Worm (Caenorhabditis elegans) whole organism, L1 larva: Measurements from ENCODE around the gene K03B4.9.

ENCODE experiments used
- C16A3.4 ChIP-seq: fragments of 150-350 bp; optimal IDR thresholded peaks from 2 replicates; lab custom pipeline; 2014; ENCODE audit warnings: missing biosample characterization, missing genetic modification characterization
- F16B12.6 ChIP-seq: fragments of 150-350 bp; optimal IDR thresholded peaks from 2 replicates; lab custom pipeline; 2014; ENCODE audit warnings: missing biosample characterization, missing genetic modification characterization
- Y116A8C.19 ChIP-seq: sonication (generic microtip); optimal IDR thresholded peaks from 2 replicates; lab custom pipeline; 2016; ENCODE audit warnings: missing compliant biosample characterization, missing genetic modification characterization, borderline replicate concordance
- ceh-63 ChIP-seq: fragments of 200-800 bp; sonication (Bioruptor generic); optimal IDR thresholded peaks from 2 replicates; lab custom pipeline; 2018; ENCODE audit warnings: mild to moderate bottlenecking, missing genetic modification characterization, missing compliant biosample characterization
- ceh-82 ChIP-seq, 3 experiments: fragments of 150-350 bp in 1 of 3; sonication (generic microtip) in 2 of 3; optimal IDR thresholded peaks; 2 replicates each; lab custom pipeline; 2014 to 2017; ENCODE audit warnings: missing biosample characterization in 3 of 3, missing genetic modification characterization in 3 of 3
- ceh-88 ChIP-seq: fragments of 200-800 bp; sonication (Bioruptor generic); IDR thresholded peaks from 2 replicates; pipeline ENCODE4 v1.3.6; 2022; ENCODE audit warnings: missing genetic modification characterization, missing compliant biosample characterization
- ceh-90 ChIP-seq: sonication (generic microtip); optimal IDR thresholded peaks from 2 replicates; lab custom pipeline; 2016; ENCODE audit warnings: missing genetic modification characterization, missing compliant biosample characterization
- dsc-1 ChIP-seq: sonication (generic microtip); optimal IDR thresholded peaks from 2 replicates; lab custom pipeline; 2016; ENCODE audit warnings: mild to moderate bottlenecking, missing genetic modification characterization, missing compliant biosample characterization
- elt-2 ChIP-seq: sonication (generic microtip); optimal IDR thresholded peaks from 2 replicates; lab custom pipeline; 2016; ENCODE audit warnings: missing genetic modification characterization, mild to moderate bottlenecking, inconsistent platforms, missing compliant biosample characterization, missing genetic modification reagents
- elt-3 ChIP-seq, 6 experiments: fragments of 150-350 bp in 1 of 6; sonication (generic microtip); optimal IDR thresholded peaks; 2 replicates each; lab custom pipeline; 2017 to 2018; ENCODE audit warnings: missing biosample characterization in 6 of 6, missing genetic modification characterization in 6 of 6, inconsistent platforms in 1 of 6
- fkh-4 ChIP-seq: sonication (generic microtip); optimal IDR thresholded peaks from 2 replicates; lab custom pipeline; 2016; ENCODE audit warnings: missing compliant biosample characterization, missing genetic modification characterization, borderline replicate concordance
- grh-1 ChIP-seq: fragments of 200-800 bp; sonication (Bioruptor generic); IDR thresholded peaks from 2 replicates; pipeline ENCODE4 v1.3.6; 2022; ENCODE audit warnings: missing genetic modification reagents, missing genetic modification characterization, missing compliant biosample characterization
- hlh-17 ChIP-seq: fragments of 200-800 bp; sonication (Bioruptor generic); optimal IDR thresholded peaks from 2 replicates; lab custom pipeline; 2018; ENCODE audit warnings: missing genetic modification characterization, mild to moderate bottlenecking, missing compliant biosample characterization, moderate library complexity, borderline replicate concordance
- isw-1 ChIP-seq: fragments of 200-800 bp; sonication (Bioruptor generic); IDR thresholded peaks from 2 replicates; pipeline ENCODE4 v1.3.6; 2022; ENCODE audit warnings: missing genetic modification characterization, missing compliant biosample characterization
- jun-1 ChIP-seq: fragments of 150-350 bp; optimal IDR thresholded peaks from 2 replicates; lab custom pipeline; 2014; ENCODE audit warnings: missing biosample characterization, missing genetic modification reagents, missing genetic modification characterization
- lin-13 ChIP-seq: fragments of 150-350 bp; optimal IDR thresholded peaks from 2 replicates; lab custom pipeline; 2014; ENCODE audit warnings: missing biosample characterization, missing genetic modification reagents, missing genetic modification characterization
- lin-14 ChIP-seq: fragments of 200-800 bp; sonication (Bioruptor generic); optimal IDR thresholded peaks from 2 replicates; lab custom pipeline; 2018; ENCODE audit warnings: mild to moderate bottlenecking, missing genetic modification characterization, moderate library complexity, missing compliant biosample characterization
- lin-15B ChIP-seq: fragments of 150-350 bp; sonication (generic microtip); optimal IDR thresholded peaks from 3 replicates; lab custom pipeline; 2014; ENCODE audit warnings: missing biosample characterization, missing genetic modification characterization
- lin-39 ChIP-seq: fragments of 150-350 bp; optimal IDR thresholded peaks from 2 replicates; lab custom pipeline; 2014; ENCODE audit warnings: missing biosample characterization, missing genetic modification reagents, missing genetic modification characterization
- lir-3 ChIP-seq: sonication (generic microtip); optimal IDR thresholded peaks from 2 replicates; lab custom pipeline; 2016; ENCODE audit warnings: mild to moderate bottlenecking, missing genetic modification characterization, moderate library complexity, missing compliant biosample characterization; ENCODE audit not compliant: poor library complexity
- lsy-2 ChIP-seq, 2 experiments: fragments of 150-350 bp; optimal IDR thresholded peaks; 2 replicates each; lab custom pipeline; 2014; ENCODE audit warnings: missing biosample characterization in 2 of 2, missing genetic modification characterization in 2 of 2
- mdl-1 ChIP-seq, 2 experiments: fragments of 150-350 bp; optimal IDR thresholded peaks; 2 replicates each; lab custom pipeline; 2014 to 2017; ENCODE audit warnings: missing biosample characterization in 2 of 2, missing genetic modification characterization in 2 of 2, inconsistent platforms in 1 of 2
- mef-2 ChIP-seq: fragments of 150-350 bp; optimal IDR thresholded peaks from 2 replicates; lab custom pipeline; 2014; ENCODE audit warnings: missing biosample characterization, missing genetic modification characterization
- mep-1 ChIP-seq: fragments of 150-350 bp; optimal IDR thresholded peaks from 2 replicates; lab custom pipeline; 2014; ENCODE audit warnings: missing biosample characterization, missing genetic modification characterization
- nhr-11 ChIP-seq: fragments of 150-350 bp; optimal IDR thresholded peaks from 2 replicates; lab custom pipeline; 2014; ENCODE audit warnings: missing biosample characterization, missing genetic modification characterization
- nhr-12 ChIP-seq: sonication (generic microtip); optimal IDR thresholded peaks from 2 replicates; lab custom pipeline; 2017; ENCODE audit warnings: missing biosample characterization, missing genetic modification characterization
- nhr-20 ChIP-seq: sonication (generic microtip); optimal IDR thresholded peaks from 2 replicates; lab custom pipeline; 2016; ENCODE audit warnings: mild to moderate bottlenecking, missing genetic modification characterization, missing compliant biosample characterization
- nhr-237 ChIP-seq: fragments of 150-350 bp; optimal IDR thresholded peaks from 2 replicates; lab custom pipeline; 2014; ENCODE audit warnings: missing biosample characterization, missing genetic modification characterization
- nhr-28 ChIP-seq: fragments of 150-350 bp; optimal IDR thresholded peaks from 2 replicates; lab custom pipeline; 2014; ENCODE audit warnings: missing biosample characterization, missing genetic modification characterization
- nhr-47 ChIP-seq: sonication (generic microtip); optimal IDR thresholded peaks from 2 replicates; lab custom pipeline; 2016; ENCODE audit warnings: mild to moderate bottlenecking, missing genetic modification characterization, moderate library complexity, missing compliant biosample characterization
- nhr-76 ChIP-seq: sonication (generic microtip); optimal IDR thresholded peaks from 2 replicates; lab custom pipeline; 2017; ENCODE audit warnings: missing biosample characterization, missing genetic modification characterization
- nhr-77 ChIP-seq: fragments of 150-350 bp; optimal IDR thresholded peaks from 2 replicates; lab custom pipeline; 2014; ENCODE audit warnings: missing biosample characterization, missing genetic modification characterization
- nhr-84 ChIP-seq: sonication (generic microtip); optimal IDR thresholded peaks from 2 replicates; lab custom pipeline; 2017; ENCODE audit warnings: missing biosample characterization, missing genetic modification characterization
- nhr-85 ChIP-seq: sonication (generic microtip); peaks from one replicate; lab custom pipeline; 2016; ENCODE audit warnings: missing genetic modification characterization, inconsistent platforms, missing compliant biosample characterization
- rnt-1 ChIP-seq: sonication (generic microtip); optimal IDR thresholded peaks from 2 replicates; lab custom pipeline; 2016; ENCODE audit warnings: mild to moderate bottlenecking, missing genetic modification characterization, moderate library complexity, missing compliant biosample characterization
- skn-1 ChIP-seq: fragments of 150-350 bp; optimal IDR thresholded peaks from 2 replicates; lab custom pipeline; 2014; ENCODE audit warnings: missing biosample characterization, missing genetic modification characterization
- snu-23 ChIP-seq: sonication (generic microtip); optimal IDR thresholded peaks from 2 replicates; lab custom pipeline; 2016; ENCODE audit warnings: missing genetic modification characterization, missing compliant biosample characterization
- swsn-7 ChIP-seq: sonication (generic microtip); optimal IDR thresholded peaks from 2 replicates; lab custom pipeline; 2016; ENCODE audit warnings: missing genetic modification characterization, missing compliant biosample characterization
- tlp-1 ChIP-seq: fragments of 150-350 bp; optimal IDR thresholded peaks from 2 replicates; lab custom pipeline; 2014; ENCODE audit warnings: missing biosample characterization, missing genetic modification characterization
- unc-30 ChIP-seq: sonication (generic microtip); optimal IDR thresholded peaks from 2 replicates; lab custom pipeline; 2017; ENCODE audit warnings: missing biosample characterization, missing genetic modification characterization
- unc-86 ChIP-seq: sonication (generic microtip); optimal IDR thresholded peaks from 2 replicates; lab custom pipeline; 2016; ENCODE audit warnings: missing genetic modification characterization, missing compliant biosample characterization
- xbp-1 ChIP-seq: sonication (generic microtip); optimal IDR thresholded peaks from 2 replicates; lab custom pipeline; 2016; ENCODE audit warnings: missing genetic modification characterization, missing compliant biosample characterization
- ztf-11 ChIP-seq, 2 experiments: sonication (generic microtip); optimal IDR thresholded peaks; 2 replicates each; lab custom pipeline; 2016 to 2017; ENCODE audit warnings: missing genetic modification characterization in 2 of 2, missing biosample characterization in 1 of 2, missing compliant biosample characterization in 1 of 2

K03B4.9 gene

DNA sequence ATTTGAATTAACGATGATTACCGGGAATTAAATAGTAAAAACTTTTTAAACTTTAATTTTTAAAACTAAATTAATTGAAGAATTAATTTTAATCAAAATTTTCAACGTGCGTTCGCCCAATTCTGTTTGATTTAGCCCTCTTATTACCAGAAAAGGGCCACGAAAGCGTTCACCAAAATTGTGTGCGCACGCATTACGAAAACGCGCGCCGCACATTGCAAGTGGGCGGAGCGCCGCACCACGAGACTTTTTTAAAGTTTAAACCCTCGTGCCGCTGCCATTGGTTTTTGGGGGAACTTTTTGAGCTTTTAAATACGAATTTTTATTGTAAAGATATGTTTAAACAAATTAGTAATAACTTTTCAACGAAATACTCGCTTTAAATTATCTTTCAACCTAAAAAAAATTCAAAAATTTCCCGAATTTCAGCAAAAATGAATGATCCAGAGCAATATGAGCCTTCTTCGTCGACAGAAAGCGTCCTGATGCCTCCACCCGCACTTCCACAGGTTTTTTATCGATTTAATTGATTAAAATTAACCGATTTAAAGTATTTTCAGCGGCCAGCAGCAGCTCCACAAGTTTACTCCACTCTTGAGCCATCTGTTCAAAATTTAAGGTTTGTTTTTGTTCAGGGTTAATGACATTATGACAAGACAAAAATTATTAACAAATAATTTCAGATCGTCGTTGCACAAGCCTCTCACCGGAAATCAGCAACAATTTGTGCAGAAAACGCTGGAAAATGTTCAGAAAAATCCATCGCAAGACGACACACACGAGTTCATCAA lies 14.5 kb upstream of the K03B4.9 start, which contains the start of gene taf-10 (continued):
- TF ChIP-seq nhr-77 (tag; lab: Kevin White, UChicago), result no peak
- peak; percentile 9 for TF ChIP-seq lin-15B (tag; lab: Kevin White, UChicago)
- no peak for TF ChIP-seq unc-30 (tag; lab: Kevin White, UChicago)
- no peak for TF ChIP-seq nhr-11 (tag; lab: Kevin White, UChicago)
- TF ChIP-seq lin-13, result no peak
- peak; percentile 61 for TF ChIP-seq C16A3.4 (tag; lab: Kevin White, UChicago)
- TF ChIP-seq elt-2, result peak; percentile 16
- TF ChIP-seq mep-1 (tag; lab: Kevin White, UChicago), result peak; percentile 47
- no peak; the same call in 1 of the 2 replicates for TF ChIP-seq isw-1 (GFP tag; lab: Robert Waterston, UW)
- no peak for TF ChIP-seq nhr-28 (tag; lab: Kevin White, UChicago)
- TF ChIP-seq nhr-47, result peak; percentile 66
- peak; percentile 75 for TF ChIP-seq rnt-1 (tag; lab: Kevin White, UChicago)
- TF ChIP-seq jun-1 (tag; lab: Kevin White, UChicago), result no peak
- peak in 1 of 2 experiments; percentile 47 for TF ChIP-seq ztf-11 (tag; optimal IDR thresholded peaks at IDR 0.05; lab: Kevin White, UChicago)
- TF ChIP-seq swsn-7, result peak; percentile 61
- TF ChIP-seq xbp-1 (tag; lab: Kevin White, UChicago), result peak; percentile 44
- TF ChIP-seq Y116A8C.19 (tag; lab: Kevin White, UChicago), result no peak
- peak; percentile 21 for TF ChIP-seq lir-3
- peak; percentile 72 for TF ChIP-seq skn-1 (tag; lab: Kevin White, UChicago)
- no peak for TF ChIP-seq ceh-88 (GFP tag; lab: Robert Waterston, UW)
- TF ChIP-seq unc-86, result peak; percentile 11
- TF ChIP-seq snu-23, result peak; percentile 67
- TF ChIP-seq dsc-1 (tag; lab: Kevin White, UChicago), result peak; percentile 43
- peak; percentile 62 for TF ChIP-seq nhr-20 (tag; lab: Kevin White, UChicago)
- TF ChIP-seq ceh-82 (tag; optimal IDR thresholded peaks at IDR 0.05; lab: Kevin White, UChicago), result peak in 1 of 3 experiments; percentile 67
- peak; percentile 75 for TF ChIP-seq lin-14 (GFP tag; lab: Kevin White, UChicago)
- TF ChIP-seq ceh-90 (tag; lab: Kevin White, UChicago), result no peak
- TF ChIP-seq mdl-1 (tag; optimal IDR thresholded peaks at IDR 0.05; lab: Kevin White, UChicago), result peak in 1 of 2 experiments; percentile 88
- peak; percentile 28 for TF ChIP-seq lin-39 (tag; lab: Kevin White, UChicago)
- no peak for TF ChIP-seq nhr-84 (tag; lab: Kevin White, UChicago)
- peak; percentile 84 for TF ChIP-seq nhr-85
- no peak for TF ChIP-seq nhr-237
- no peak for TF ChIP-seq nhr-76 (tag; lab: Kevin White, UChicago)

DNA sequence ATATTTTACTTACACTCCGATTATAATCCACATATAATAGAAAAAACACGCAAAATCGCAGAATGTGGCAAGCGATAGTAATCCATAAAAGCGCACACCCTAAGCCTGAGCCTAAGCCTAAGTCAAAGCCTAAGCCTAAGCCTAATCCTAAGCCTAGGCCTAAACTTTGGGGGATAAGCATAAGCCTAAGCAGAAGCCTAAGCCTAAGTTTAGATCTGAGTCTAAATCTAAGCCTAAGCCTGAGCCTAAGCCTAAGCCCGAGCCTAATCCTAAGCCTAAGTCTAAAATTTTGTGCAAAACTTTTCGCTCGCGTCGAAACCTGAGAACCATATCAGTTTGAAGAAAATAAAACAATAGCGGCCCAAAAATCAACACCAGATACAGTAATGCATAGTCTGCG lies 11.8 kb upstream of the K03B4.9 start:
- TF ChIP-seq fkh-4 (tag; lab: Kevin White, UChicago) (no peak), F16B12.6 (tag; lab: Kevin White, UChicago) (no peak), mef-2 (tag; lab: Kevin White, UChicago) (no peak), ceh-82 (tag; optimal IDR thresholded peaks at IDR 0.05; lab: Kevin White, UChicago) (no peak), snu-23 (no peak), tlp-1 (tag; lab: Kevin White, UChicago) (no peak), ztf-11 (tag; optimal IDR thresholded peaks at IDR 0.05; lab: Kevin White, UChicago) (no peak), hlh-17 (GFP tag; lab: Kevin White, UChicago) (no peak), ceh-63 (GFP tag; lab: Kevin White, UChicago) (no peak), nhr-12 (tag; lab: Kevin White, UChicago) (no peak), elt-3 (tag; optimal IDR thresholded peaks at IDR 0.05; lab: Kevin White, UChicago) (no peak), nhr-85 (no peak), swsn-7 (no peak), nhr-20 (tag; lab: Kevin White, UChicago) (no peak), lsy-2 (tag; optimal IDR thresholded peaks at IDR 0.05; lab: Kevin White, UChicago) (no peak), grh-1 (GFP tag; lab: Robert Waterston, UW) (no peak)
